Fruit fly (Drosophila melanogaster) whole organism, embryonic: Measurements from ENCODE around the gene cold.

Experiments
- Abd-B ChIP-seq: fragments of 200-800 bp; sonication (Bioruptor generic); optimal IDR thresholded peaks from 2 replicates; lab custom pipeline; 2018; ENCODE audit warnings: missing biosample characterization, mild to moderate bottlenecking, missing genetic modification characterization, moderate library complexity
- Atf3 ChIP-seq: fragments of 200-800 bp; sonication (Bioruptor generic); optimal IDR thresholded peaks from 3 replicates; lab custom pipeline; 2016; ENCODE audit warnings: missing biosample characterization, missing genetic modification characterization
- Awh ChIP-seq: fragments of 200-800 bp; sonication (Bioruptor generic); IDR thresholded peaks from 2 replicates; pipeline ENCODE4, ENCODE4 v1.3.6; 2022; ENCODE audit warnings: missing biosample characterization, missing genetic modification characterization
- CG10959 ChIP-seq: fragments of 200-800 bp; sonication (Bioruptor generic); IDR thresholded peaks from 2 replicates; pipeline ENCODE4 v1.3.6; 2022; ENCODE audit warnings: missing biosample characterization, missing genetic modification characterization
- CG11456 ChIP-seq: fragments of 200-800 bp; sonication (Bioruptor generic); IDR thresholded peaks from 3 replicates; pipeline ENCODE4 v1.3.6; 2022; ENCODE audit warnings: missing biosample characterization, missing genetic modification characterization
- CG12155 ChIP-seq: fragments of 200-800 bp; sonication (Bioruptor generic); optimal IDR thresholded peaks from 3 replicates; lab custom pipeline; 2016; ENCODE audit warnings: missing biosample characterization, missing genetic modification characterization
- CG12236 ChIP-seq: fragments of 200-800 bp; sonication (Bioruptor generic); optimal IDR thresholded peaks from 2 replicates; lab custom pipeline; 2016; ENCODE audit warnings: missing biosample characterization, missing genetic modification characterization
- CG13775 ChIP-seq: fragments of 200-800 bp; sonication (Bioruptor generic); optimal IDR thresholded peaks from 3 replicates; lab custom pipeline; 2017; ENCODE audit warnings: missing biosample characterization, mild to moderate bottlenecking, missing genetic modification characterization
- CG14710 ChIP-seq: fragments of 200-800 bp; sonication (Bioruptor generic); optimal IDR thresholded peaks from 3 replicates; lab custom pipeline; 2019; ENCODE audit warnings: missing biosample characterization, mild to moderate bottlenecking, missing genetic modification characterization, moderate library complexity
- CG15696 ChIP-seq: fragments of 200-800 bp; sonication (Bioruptor generic); optimal IDR thresholded peaks from 2 replicates; lab custom pipeline; 2019; ENCODE audit warnings: missing biosample characterization, mild to moderate bottlenecking, missing genetic modification characterization, moderate library complexity
- CG17361 ChIP-seq: fragments of 200-800 bp; sonication (Bioruptor generic); IDR thresholded peaks from 3 replicates; pipeline ENCODE4 v1.3.6; 2022; ENCODE audit warnings: missing biosample characterization, missing genetic modification characterization
- CG17385 ChIP-seq: fragments of 200-800 bp; sonication (Bioruptor generic); optimal IDR thresholded peaks from 3 replicates; lab custom pipeline; 2018; ENCODE audit warnings: missing biosample characterization, mild to moderate bottlenecking, missing genetic modification characterization
- CG17912 ChIP-seq: fragments of 200-800 bp; sonication (Bioruptor generic); optimal IDR thresholded peaks from 2 replicates; lab custom pipeline; 2018; ENCODE audit warnings: missing biosample characterization, mild to moderate bottlenecking, missing genetic modification characterization
- CG18599 ChIP-seq: fragments of 200-800 bp; sonication (Bioruptor generic); optimal IDR thresholded peaks from 3 replicates; lab custom pipeline; 2017; ENCODE audit warnings: missing biosample characterization, missing genetic modification characterization, mild to moderate bottlenecking, moderate library complexity, missing genetic modification reagents
- CG30431 ChIP-seq: fragments of 200-800 bp; sonication (Bioruptor generic); optimal IDR thresholded peaks from 2 replicates; lab custom pipeline; 2017; ENCODE audit warnings: missing biosample characterization, missing genetic modification characterization
- CG31441 ChIP-seq: fragments of 200-800 bp; sonication (Bioruptor generic); IDR thresholded peaks from 2 replicates; pipeline ENCODE4 v1.3.6; 2022; ENCODE audit warnings: missing biosample characterization, missing genetic modification characterization
- CG3847 ChIP-seq: fragments of 200-800 bp; sonication (Bioruptor generic); IDR thresholded peaks from 2 replicates; pipeline ENCODE4 v1.3.6; 2022; ENCODE audit warnings: missing biosample characterization, missing genetic modification characterization
- CG4424 ChIP-seq: fragments of 200-800 bp; sonication (Bioruptor generic); optimal IDR thresholded peaks from 3 replicates; lab custom pipeline; 2016; ENCODE audit warnings: missing biosample characterization, missing genetic modification characterization
- CG4617 ChIP-seq: fragments of 200-800 bp; sonication (Bioruptor generic); optimal IDR thresholded peaks from 3 replicates; lab custom pipeline; 2016; ENCODE audit warnings: missing biosample characterization, missing genetic modification characterization, borderline replicate concordance
- CG5180 ChIP-seq: fragments of 200-800 bp; sonication (Bioruptor generic); optimal IDR thresholded peaks from 3 replicates; lab custom pipeline; 2017; ENCODE audit warnings: missing biosample characterization, missing genetic modification characterization, mild to moderate bottlenecking, moderate library complexity, missing genetic modification reagents
- CG6272 ChIP-seq: fragments of 200-800 bp; sonication (Bioruptor generic); IDR thresholded peaks from 2 replicates; pipeline ENCODE4 v1.3.6; 2022; ENCODE audit warnings: missing biosample characterization, missing genetic modification characterization
- CG6765 ChIP-seq: fragments of 200-800 bp; sonication (Bioruptor generic); optimal IDR thresholded peaks from 3 replicates; lab custom pipeline; 2017; ENCODE audit warnings: missing biosample characterization, mild to moderate bottlenecking, missing genetic modification characterization
- CG7556 ChIP-seq: fragments of 200-800 bp; sonication (Bioruptor generic); optimal IDR thresholded peaks from 2 replicates; lab custom pipeline; 2017; ENCODE audit warnings: missing biosample characterization, mild to moderate bottlenecking, missing genetic modification characterization
- CG7786 ChIP-seq: fragments of 200-800 bp; sonication (Bioruptor generic); optimal IDR thresholded peaks from 2 replicates; lab custom pipeline; 2016; ENCODE audit warnings: missing biosample characterization, missing genetic modification characterization
- CG9437 ChIP-seq: fragments of 200-800 bp; sonication (Bioruptor generic); optimal IDR thresholded peaks from 2 replicates; lab custom pipeline; 2018; ENCODE audit warnings: missing biosample characterization, mild to moderate bottlenecking, missing genetic modification characterization
- CG9609 ChIP-seq: fragments of 200-800 bp; sonication (Bioruptor generic); optimal IDR thresholded peaks from 3 replicates; lab custom pipeline; 2016; ENCODE audit warnings: missing biosample characterization, missing genetic modification characterization
- Elba2 ChIP-seq: fragments of 200-800 bp; sonication (Bioruptor generic); optimal IDR thresholded peaks from 3 replicates; lab custom pipeline; 2016; ENCODE audit warnings: missing biosample characterization, missing genetic modification characterization
- Fer1 ChIP-seq: fragments of 200-800 bp; sonication (Bioruptor generic); optimal IDR thresholded peaks from 2 replicates; lab custom pipeline; 2017; ENCODE audit warnings: missing biosample characterization, mild to moderate bottlenecking, missing genetic modification characterization
- Hsf ChIP-seq: fragments of 200-800 bp; sonication (Bioruptor generic); optimal IDR thresholded peaks from 3 replicates; lab custom pipeline; 2016; ENCODE audit warnings: missing biosample characterization, missing genetic modification characterization
- Mes4 ChIP-seq: fragments of 200-800 bp; sonication (Bioruptor generic); optimal IDR thresholded peaks from 2 replicates; lab custom pipeline; 2016; ENCODE audit warnings: missing biosample characterization, missing genetic modification characterization
- NC2α ChIP-seq: fragments of 200-800 bp; sonication (Bioruptor generic); optimal IDR thresholded peaks from 2 replicates; lab custom pipeline; 2016; ENCODE audit warnings: missing biosample characterization, missing genetic modification characterization
- Nf-YA ChIP-seq: fragments of 200-800 bp; sonication (Bioruptor generic); IDR thresholded peaks from 2 replicates; pipeline ENCODE4 v1.3.6; 2022; ENCODE audit warnings: missing biosample characterization, missing genetic modification characterization
- Ptx1 ChIP-seq: fragments of 200-800 bp; sonication (Bioruptor generic); IDR thresholded peaks from 2 replicates; pipeline ENCODE4 v1.3.6; 2022; ENCODE audit warnings: missing biosample characterization, missing genetic modification characterization
- Ssrp ChIP-seq: fragments of 200-800 bp; sonication (Bioruptor generic); optimal IDR thresholded peaks from 2 replicates; lab custom pipeline; 2018; ENCODE audit warnings: missing biosample characterization, mild to moderate bottlenecking, missing genetic modification characterization, moderate library complexity
- Vsx1 ChIP-seq: fragments of 200-800 bp; sonication (Bioruptor generic); optimal IDR thresholded peaks from 2 replicates; lab custom pipeline; 2017; ENCODE audit warnings: missing biosample characterization, mild to moderate bottlenecking, missing genetic modification characterization, missing genetic modification reagents
- Xbp1 ChIP-seq: fragments of 200-800 bp; sonication (Bioruptor generic); optimal IDR thresholded peaks from 3 replicates; lab custom pipeline; 2016; ENCODE audit warnings: missing biosample characterization, mild to moderate bottlenecking, missing genetic modification characterization
- ci ChIP-seq: fragments of 200-800 bp; sonication (Bioruptor generic); IDR thresholded peaks from 3 replicates; pipeline ENCODE4 v1.3.6; 2022; ENCODE audit warnings: missing biosample characterization, missing genetic modification characterization
- danr ChIP-seq: fragments of 200-800 bp; sonication (Bioruptor generic); IDR thresholded peaks from 2 replicates; pipeline ENCODE4 v1.3.6; 2022; ENCODE audit warnings: missing biosample characterization, missing genetic modification characterization
- dpn ChIP-seq, 2 experiments: fragments of 200-800 bp; sonication (Bioruptor generic); optimal IDR thresholded peaks; 3 replicates each; lab custom pipeline; 2016; ENCODE audit warnings: missing biosample characterization in 2 of 2, missing genetic modification characterization in 2 of 2
- exex ChIP-seq: fragments of 200-800 bp; sonication (Bioruptor generic); optimal IDR thresholded peaks from 4 replicates; lab custom pipeline; 2018; ENCODE audit warnings: missing biosample characterization, mild to moderate bottlenecking, missing genetic modification characterization, moderate library complexity
- gem ChIP-seq: fragments of 200-800 bp; sonication (Bioruptor generic); optimal IDR thresholded peaks from 2 replicates; lab custom pipeline; 2019; ENCODE audit warnings: missing biosample characterization, mild to moderate bottlenecking, missing genetic modification characterization, moderate library complexity
- hbn ChIP-seq: fragments of 200-800 bp; sonication (Bioruptor generic); IDR thresholded peaks from 2 replicates; pipeline ENCODE4 v1.3.6; 2022; ENCODE audit warnings: missing biosample characterization, missing genetic modification characterization; ENCODE audit not compliant: partially characterized antibody
- ken ChIP-seq: fragments of 200-800 bp; sonication (Bioruptor generic); IDR thresholded peaks from 3 replicates; pipeline ENCODE4 v1.3.6; 2022; ENCODE audit warnings: missing biosample characterization, missing genetic modification characterization
- lbe ChIP-seq: fragments of 200-800 bp; sonication (Bioruptor generic); optimal IDR thresholded peaks from 2 replicates; lab custom pipeline; 2016; ENCODE audit warnings: missing biosample characterization, mild to moderate bottlenecking, missing genetic modification characterization
- nom ChIP-seq: fragments of 200-800 bp; sonication (Bioruptor generic); optimal IDR thresholded peaks from 2 replicates; lab custom pipeline; 2017; ENCODE audit warnings: missing biosample characterization, missing genetic modification characterization, mild to moderate bottlenecking, moderate library complexity, missing genetic modification reagents
- onecut ChIP-seq: fragments of 200-800 bp; sonication (Bioruptor generic); IDR thresholded peaks from 2 replicates; pipeline ENCODE4 v1.3.6; 2022; ENCODE audit warnings: missing biosample characterization, missing genetic modification characterization
- sens-2 ChIP-seq: fragments of 200-800 bp; sonication (Bioruptor generic); IDR thresholded peaks from 2 replicates; pipeline ENCODE4 v1.3.6; 2022; ENCODE audit warnings: missing biosample characterization, missing genetic modification characterization
- shn ChIP-seq: fragments of 200-800 bp; sonication (Bioruptor generic); optimal IDR thresholded peaks from 3 replicates; lab custom pipeline; 2016; ENCODE audit warnings: missing biosample characterization, missing genetic modification characterization
- sob ChIP-seq: fragments of 200-800 bp; sonication (Bioruptor generic); IDR thresholded peaks from 2 replicates; pipeline ENCODE4 v1.3.6; 2022; ENCODE audit warnings: missing biosample characterization, missing genetic modification characterization
- tin ChIP-seq: fragments of 200-800 bp; sonication (Bioruptor generic); optimal IDR thresholded peaks from 3 replicates; lab custom pipeline; 2016; ENCODE audit warnings: missing biosample characterization, missing genetic modification characterization
- zf30C ChIP-seq: fragments of 200-800 bp; sonication (Bioruptor generic); optimal IDR thresholded peaks from 3 replicates; lab custom pipeline; 2018; ENCODE audit warnings: missing biosample characterization, mild to moderate bottlenecking, missing genetic modification characterization

cold gene

DNA sequence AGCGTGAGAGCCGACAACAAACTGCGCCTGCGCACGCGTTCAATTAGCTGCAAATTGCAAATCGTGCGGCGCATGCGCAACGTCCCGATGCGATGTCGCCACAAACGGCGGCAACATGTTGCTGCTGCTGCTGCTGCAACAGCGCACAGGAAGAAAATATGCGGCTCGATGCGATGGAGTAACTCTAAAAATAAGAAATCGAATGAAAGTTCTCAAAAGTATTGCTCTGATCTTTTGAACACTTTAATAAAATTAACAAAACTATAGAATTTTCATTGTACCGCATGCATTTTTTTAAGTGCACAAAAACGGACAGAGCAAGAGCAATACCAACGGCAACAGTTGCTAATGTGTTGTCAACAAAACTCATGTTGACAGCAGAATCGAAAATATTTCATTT, 32.1 kb downstream of the cold start:
- TF ChIP-seq CG12155 (GFP tag; lab: Kevin White, UChicago) (no peak), sens-2 (GFP tag; lab: Robert Waterston, UW) (peak; percentile 76), CG30431 (GFP tag; lab: Kevin White, UChicago) (peak; percentile 43), sob (GFP tag; lab: Robert Waterston, UW) (no peak), gem (tag; lab: Kevin White, UChicago) (peak; percentile 67), CG17361 (peak; percentile 47; the same call in 2 of the 3 replicates), ken (GFP tag; lab: Robert Waterston, UW) (0 out of 3 replicates have a peak, but pooled peaks have one; percentile 48), Mes4 (GFP tag; lab: Kevin White, UChicago) (peak; percentile 5), CG9437 (no peak), CG10959 (GFP tag; lab: Robert Waterston, UW) (peak; percentile 75), CG9609 (GFP tag; lab: Kevin White, UChicago) (peak; percentile 14), tin (GFP tag; lab: Kevin White, UChicago) (peak; percentile 17), onecut (GFP tag; lab: Robert Waterston, UW) (no peak), CG12236 (GFP tag; lab: Kevin White, UChicago) (peak; percentile 11), Elba2 (GFP tag; lab: Kevin White, UChicago) (peak; percentile 11), CG7556 (GFP tag; lab: Kevin White, UChicago) (no peak), CG3847 (GFP tag; lab: Robert Waterston, UW) (peak; percentile 16; the same call in 1 of the 2 replicates), nom (peak; percentile 21), dpn (GFP tag; optimal IDR thresholded peaks at IDR 0.05; lab: Kevin White, UChicago) (peak in 1 of 2 experiments; percentile 29), lbe (GFP tag; lab: Kevin White, UChicago) (peak; percentile 38), CG6272 (GFP tag; lab: Robert Waterston, UW) (no peak), Vsx1 (GFP tag; lab: Kevin White, UChicago) (no peak), exex (no peak), Nf-YA (GFP tag; lab: Robert Waterston, UW) (0 out of 2 replicates have a peak, but pooled peaks have one; percentile 16), NC2α (no peak), CG15696 (tag; lab: Kevin White, UChicago) (peak; percentile 70), CG4617 (GFP tag; lab: Kevin White, UChicago) (no peak), Xbp1 (GFP tag; lab: Kevin White, UChicago) (peak; percentile 34), shn (peak; percentile 12), Hsf (GFP tag; lab: Kevin White, UChicago) (peak; percentile 42), Ptx1 (GFP tag; lab: Robert Waterston, UW) (peak; percentile 18; the same call in 1 of the 2 replicates), Atf3 (peak; percentile 20), Awh (no peak), CG17385 (peak; percentile 31), CG7786 (GFP tag; lab: Kevin White, UChicago) (peak; percentile 11), zf30C (GFP tag; lab: Kevin White, UChicago) (no peak), danr (GFP tag; lab: Robert Waterston, UW) (no peak), CG17912 (GFP tag; lab: Kevin White, UChicago) (no peak), Ssrp (tag; lab: Kevin White, UChicago) (peak; percentile 44), CG13775 (GFP tag; lab: Kevin White, UChicago) (peak; percentile 36), ci (peak; percentile 68; the same call in 2 of the 3 replicates), CG4424 (GFP tag; lab: Kevin White, UChicago) (peak; percentile 29), CG14710 (peak; percentile 42), Abd-B (GFP tag; lab: Kevin White, UChicago) (no peak), CG31441 (GFP tag; lab: Robert Waterston, UW) (peak; percentile 40; the same call in 1 of the 2 replicates), CG6765 (GFP tag; lab: Kevin White, UChicago) (no peak), hbn (GFP tag; lab: Robert Waterston, UW) (no peak), CG18599 (no peak), Fer1 (GFP tag; lab: Kevin White, UChicago) (no peak), CG11456 (GFP tag; lab: Robert Waterston, UW) (no peak), CG5180 (GFP tag; lab: Kevin White, UChicago) (no peak)
